Fruit fly (Drosophila melanogaster) whole organism, pupa: ENCODE data around the gene HP5.

Experiments used
- CG10348 ChIP-seq: fragments of 200-800 bp; sonication (Bioruptor generic); IDR thresholded peaks from 2 replicates; pipeline ENCODE4 v1.3.6; 2022; ENCODE audit warnings: missing biosample characterization, missing genetic modification characterization
- CG12605 ChIP-seq: fragments of 200-800 bp; sonication (Bioruptor generic); IDR thresholded peaks from 2 replicates; pipeline ENCODE4 v1.3.6; 2022; ENCODE audit warnings: missing biosample characterization, missing genetic modification characterization
- CG13204 ChIP-seq: fragments of 200-800 bp; sonication (Bioruptor generic); optimal IDR thresholded peaks from 2 replicates; lab custom pipeline; 2018; ENCODE audit warnings: missing biosample characterization, mild to moderate bottlenecking, missing genetic modification characterization, moderate library complexity
- CG14655 ChIP-seq: fragments of 200-800 bp; sonication (Bioruptor generic); optimal IDR thresholded peaks from 3 replicates; lab custom pipeline; 2017; ENCODE audit warnings: mild to moderate bottlenecking, missing biosample characterization, missing genetic modification reagents, missing genetic modification characterization
- CG15710 ChIP-seq: fragments of 200-800 bp; sonication (Bioruptor generic); optimal IDR thresholded peaks from 2 replicates; lab custom pipeline; 2018; ENCODE audit warnings: missing biosample characterization, mild to moderate bottlenecking, missing genetic modification characterization, moderate library complexity
- CG17806 ChIP-seq: fragments of 200-800 bp; sonication (Bioruptor generic); optimal IDR thresholded peaks from 2 replicates; lab custom pipeline; 2018; ENCODE audit warnings: missing biosample characterization, mild to moderate bottlenecking, missing genetic modification characterization, moderate library complexity
- CG32121 ChIP-seq: fragments of 200-800 bp; sonication (Bioruptor generic); IDR thresholded peaks from 2 replicates; pipeline ENCODE4 v1.3.6; 2022; ENCODE audit warnings: missing biosample characterization, missing genetic modification characterization
- CG34367 ChIP-seq: fragments of 200-800 bp; sonication (Bioruptor generic); optimal IDR thresholded peaks from 2 replicates; lab custom pipeline; 2018; ENCODE audit warnings: missing biosample characterization, mild to moderate bottlenecking, missing genetic modification characterization
- CG4496 ChIP-seq: fragments of 200-800 bp; sonication (Bioruptor generic); IDR thresholded peaks from 3 replicates; pipeline ENCODE4 v1.3.6; 2022; ENCODE audit warnings: missing biosample characterization, missing genetic modification characterization
- CG8159 ChIP-seq: fragments of 200-800 bp; sonication (Bioruptor generic); optimal IDR thresholded peaks from 3 replicates; lab custom pipeline; 2018; ENCODE audit warnings: missing biosample characterization, mild to moderate bottlenecking, missing genetic modification characterization, moderate library complexity
- CG8301 ChIP-seq: fragments of 200-800 bp; sonication (Bioruptor generic); optimal IDR thresholded peaks from 2 replicates; lab custom pipeline; 2018; ENCODE audit warnings: missing biosample characterization, mild to moderate bottlenecking, missing genetic modification characterization
- CG9948 ChIP-seq: fragments of 200-800 bp; sonication (Bioruptor generic); optimal IDR thresholded peaks from 2 replicates; lab custom pipeline; 2018; ENCODE audit warnings: missing biosample characterization, mild to moderate bottlenecking, missing genetic modification characterization, moderate library complexity
- D1 ChIP-seq: fragments of 200-800 bp; sonication (Bioruptor generic); optimal IDR thresholded peaks from 2 replicates; lab custom pipeline; 2018; ENCODE audit warnings: missing biosample characterization, mild to moderate bottlenecking, missing genetic modification characterization, moderate library complexity
- EcR ChIP-seq: fragments of 200-800 bp; sonication (Bioruptor generic); optimal IDR thresholded peaks from 3 replicates; lab custom pipeline; 2019; ENCODE audit warnings: missing biosample characterization, missing genetic modification characterization, mild to moderate bottlenecking, moderate library complexity, missing genetic modification reagents
- Ets98B ChIP-seq: fragments of 200-800 bp; sonication (Bioruptor generic); IDR thresholded peaks from 2 replicates; pipeline ENCODE4 v1.3.6; 2022; ENCODE audit warnings: missing biosample characterization, missing genetic modification characterization
- Pif1A ChIP-seq: fragments of 200-800 bp; sonication (Bioruptor generic); optimal IDR thresholded peaks from 3 replicates; lab custom pipeline; 2016; ENCODE audit warnings: missing biosample characterization, missing genetic modification characterization
- Pif1B ChIP-seq: fragments of 200-800 bp; sonication (Bioruptor generic); optimal IDR thresholded peaks from 3 replicates; lab custom pipeline; 2016; ENCODE audit warnings: missing biosample characterization, missing genetic modification characterization
- Snoo ChIP-seq: fragments of 200-800 bp; sonication (Bioruptor generic); optimal IDR thresholded peaks from 3 replicates; lab custom pipeline; 2017; ENCODE audit warnings: missing biosample characterization, mild to moderate bottlenecking, missing genetic modification characterization, inconsistent platforms
- fd96Ca ChIP-seq: fragments of 200-800 bp; sonication (Bioruptor generic); IDR thresholded peaks from 3 replicates; pipeline ENCODE4 v1.3.6; 2022; ENCODE audit warnings: missing biosample characterization, missing genetic modification characterization
- gl ChIP-seq: fragments of 200-800 bp; sonication (Bioruptor generic); optimal IDR thresholded peaks from 2 replicates; lab custom pipeline; 2018; ENCODE audit warnings: missing biosample characterization, mild to moderate bottlenecking, missing genetic modification characterization
- rn ChIP-seq: fragments of 200-800 bp; sonication (Bioruptor generic); IDR thresholded peaks from 2 replicates; pipeline ENCODE4 v1.3.6; 2022; ENCODE audit warnings: missing biosample characterization, missing genetic modification characterization

HP5 gene

DNA sequence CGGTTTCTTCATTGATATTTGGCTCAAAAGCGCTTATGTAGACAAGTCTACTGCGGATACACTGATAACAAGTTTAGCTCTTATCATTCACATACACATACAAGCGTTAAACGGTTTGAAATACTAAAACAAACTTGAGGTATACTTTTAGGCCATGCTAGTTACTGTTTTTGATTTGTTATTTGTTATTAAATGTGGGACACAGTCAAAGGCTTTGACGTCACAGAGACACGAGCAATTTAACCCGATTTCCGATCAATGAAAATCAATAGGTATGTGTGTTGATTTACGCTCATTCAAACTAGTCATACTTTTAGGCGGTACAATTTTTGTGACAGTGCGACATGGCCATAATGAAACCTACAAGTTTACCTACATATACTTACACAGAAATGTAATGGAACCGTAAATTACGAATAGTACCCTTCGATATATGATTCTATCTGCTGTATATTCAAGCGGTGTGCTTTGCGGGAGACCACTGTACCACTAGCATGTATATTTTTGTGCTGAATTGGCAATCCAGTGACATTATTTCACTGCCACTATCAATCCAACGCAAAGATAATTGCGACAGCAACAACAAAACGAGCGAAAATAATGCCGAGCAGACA, 7.7 kb upstream of the HP5 start:
- peak; percentile 94 for TF ChIP-seq fd96Ca
- TF ChIP-seq CG8301 (tag; lab: Kevin White, UChicago) = peak; percentile 68
- peak; percentile 87 for TF ChIP-seq CG12605 (GFP tag; lab: Robert Waterston, UW)
- TF ChIP-seq CG14655 (GFP tag; lab: Kevin White, UChicago) = peak; percentile 76
- peak; percentile 95 for TF ChIP-seq CG4496 (GFP tag; lab: Robert Waterston, UW)
- TF ChIP-seq rn (GFP tag; lab: Robert Waterston, UW) = 0 out of 2 replicates have a peak, but pooled peaks have one; percentile 45
- TF ChIP-seq Snoo (tag; lab: Kevin White, UChicago) = peak; percentile 76
- TF ChIP-seq CG8159 = peak; percentile 68
- TF ChIP-seq CG13204 = no peak
- no peak for TF ChIP-seq D1 (tag; lab: Kevin White, UChicago)
- peak; percentile 87 for TF ChIP-seq Ets98B (GFP tag; lab: Robert Waterston, UW)
- TF ChIP-seq CG34367 = peak; percentile 72
- TF ChIP-seq CG15710 (tag; lab: Kevin White, UChicago) = peak; percentile 69
- TF ChIP-seq EcR (GFP tag; lab: Kevin White, UChicago) = no peak
- peak; percentile 70; the same call in 1 of the 2 replicates for TF ChIP-seq CG10348 (GFP tag; lab: Robert Waterston, UW)
- peak; percentile 50 for TF ChIP-seq gl (tag; lab: Kevin White, UChicago)
- TF ChIP-seq CG17806 (tag; lab: Kevin White, UChicago) = peak; percentile 62
- TF ChIP-seq Pif1A (GFP tag; lab: Kevin White, UChicago) = peak; percentile 75
- TF ChIP-seq CG9948 (tag; lab: Kevin White, UChicago) = peak; percentile 66
- peak; percentile 89 for TF ChIP-seq CG32121 (GFP tag; lab: Robert Waterston, UW)
- peak; percentile 76 for TF ChIP-seq Pif1B (GFP tag; lab: Kevin White, UChicago)

DNA sequence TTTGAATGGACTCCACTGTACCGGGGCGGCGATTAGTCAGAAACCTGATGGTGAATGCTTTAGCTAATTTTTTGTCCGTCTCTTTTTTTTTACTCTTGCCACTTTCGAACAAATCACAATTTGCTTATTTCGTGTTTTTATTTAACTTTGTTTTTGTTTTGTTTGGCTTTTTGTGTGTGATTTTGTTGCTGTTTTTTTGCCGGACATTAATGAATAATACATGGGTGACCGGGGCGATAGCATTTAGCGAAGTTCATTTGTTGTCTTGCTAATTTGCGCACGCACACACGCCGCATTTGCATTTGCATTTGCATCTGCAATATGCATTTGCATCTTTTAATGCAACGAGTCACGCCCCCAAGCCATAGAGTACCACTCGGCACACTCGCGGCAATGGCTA, 5.9 kb upstream of the HP5 start:
- TF ChIP-seq Ets98B (GFP tag; lab: Robert Waterston, UW) (0 out of 2 replicates have a peak, but pooled peaks have one; percentile 27), CG17806 (tag; lab: Kevin White, UChicago) (no peak)

DNA sequence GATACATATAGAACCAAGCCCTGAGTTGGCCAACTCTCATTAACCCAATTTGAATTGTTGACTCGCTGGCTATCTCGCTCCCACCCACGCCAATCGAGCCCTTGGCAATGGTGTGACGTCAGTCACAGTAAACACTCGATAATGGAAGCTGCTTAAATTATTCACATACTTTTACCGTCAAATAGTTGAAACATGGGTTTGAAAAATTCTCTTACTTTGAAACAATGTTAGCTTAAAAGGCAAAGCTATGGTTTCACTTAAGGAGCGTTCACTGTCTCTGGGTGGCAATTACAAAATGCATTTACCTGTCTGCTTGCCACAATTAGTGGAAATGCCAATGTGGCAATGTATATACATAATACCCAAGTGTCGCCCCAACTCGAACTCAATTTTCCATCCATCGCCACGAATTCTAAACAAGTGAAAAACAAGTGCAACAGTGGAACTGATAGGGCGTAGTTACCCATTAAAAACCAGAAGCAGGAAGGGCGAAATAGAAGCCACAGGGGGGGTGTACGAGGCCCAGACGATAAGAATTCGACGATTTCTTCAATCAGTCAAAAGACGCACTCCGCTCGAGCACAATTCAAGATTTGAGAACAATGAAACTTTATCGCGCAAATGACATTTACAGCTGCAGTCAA, 5.0 kb upstream of the HP5 start:
- TF ChIP-seq D1 (tag; lab: Kevin White, UChicago) (no peak), Pif1B (GFP tag; lab: Kevin White, UChicago) (peak; percentile 12), CG8301 (tag; lab: Kevin White, UChicago) (peak; percentile 40), CG4496 (GFP tag; lab: Robert Waterston, UW) (peak; percentile 82), CG8159 (peak; percentile 38), gl (tag; lab: Kevin White, UChicago) (no peak), CG34367 (peak; percentile 24), CG13204 (no peak), Ets98B (GFP tag; lab: Robert Waterston, UW) (peak; percentile 63), CG9948 (tag; lab: Kevin White, UChicago) (peak; percentile 24), CG12605 (GFP tag; lab: Robert Waterston, UW) (peak; percentile 46; the same call in 1 of the 2 replicates), CG15710 (tag; lab: Kevin White, UChicago) (peak; percentile 51), rn (GFP tag; lab: Robert Waterston, UW) (no peak), CG14655 (GFP tag; lab: Kevin White, UChicago) (peak; percentile 51), Snoo (tag; lab: Kevin White, UChicago) (peak; percentile 75), CG17806 (tag; lab: Kevin White, UChicago) (peak; percentile 5), EcR (GFP tag; lab: Kevin White, UChicago) (no peak), CG10348 (GFP tag; lab: Robert Waterston, UW) (no peak), fd96Ca (peak; percentile 62; the same call in 2 of the 3 replicates), CG32121 (GFP tag; lab: Robert Waterston, UW) (peak; percentile 61; the same call in 1 of the 2 replicates), Pif1A (GFP tag; lab: Kevin White, UChicago) (peak; percentile 55)

DNA sequence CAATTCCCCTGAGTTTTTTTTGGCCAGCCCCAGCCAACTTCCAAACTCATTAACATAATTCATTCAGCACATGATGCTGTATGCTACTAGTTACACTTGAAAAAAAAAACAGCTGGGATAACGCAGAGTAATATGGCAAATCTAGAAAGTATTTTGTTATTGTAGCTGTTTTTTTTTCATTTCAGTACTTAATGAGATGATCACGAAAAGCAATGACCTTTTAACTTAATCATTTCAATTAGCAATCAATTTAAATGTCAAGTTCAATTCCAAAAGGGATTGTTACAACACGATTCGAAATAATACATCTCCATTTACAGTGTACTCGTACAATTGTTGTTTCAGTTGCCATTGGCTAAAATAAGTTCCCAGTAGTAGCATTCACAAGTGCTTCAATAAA, 4.2 kb upstream of the HP5 start:
- no peak for TF ChIP-seq D1 (tag; lab: Kevin White, UChicago)

DNA sequence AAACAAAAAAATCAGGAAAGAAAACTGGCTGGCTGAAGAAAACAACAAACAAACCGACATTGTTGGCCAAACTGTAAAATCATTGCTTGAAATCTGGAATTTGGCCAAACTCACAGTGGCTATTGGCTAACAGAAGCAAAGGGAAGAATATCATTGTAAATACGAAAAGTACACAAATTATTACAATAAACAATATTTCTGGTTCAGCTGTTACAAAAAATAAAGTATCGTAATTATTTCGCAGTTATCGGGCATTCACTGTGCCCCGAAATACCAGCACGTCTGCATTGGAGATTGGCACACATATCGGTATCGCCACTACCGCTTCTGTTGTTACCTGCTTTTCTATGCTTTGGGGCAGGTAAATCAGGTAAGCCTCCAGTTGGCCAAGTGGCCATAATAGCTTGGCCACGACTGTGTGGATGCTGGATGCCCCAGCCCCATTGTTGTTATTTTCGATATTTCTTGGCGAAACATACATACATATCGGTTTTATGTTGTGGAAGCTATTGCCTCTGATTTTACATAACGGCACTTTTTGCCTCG, 3.5 kb upstream of the HP5 start:
- no peak for TF ChIP-seq Pif1B (GFP tag; lab: Kevin White, UChicago)
- peak; percentile 78; the same call in 1 of the 2 replicates for TF ChIP-seq CG32121 (GFP tag; lab: Robert Waterston, UW)
- no peak for TF ChIP-seq EcR (GFP tag; lab: Kevin White, UChicago)
- TF ChIP-seq CG15710 (tag; lab: Kevin White, UChicago) = no peak
- TF ChIP-seq CG12605 (GFP tag; lab: Robert Waterston, UW) = 0 out of 2 replicates have a peak, but pooled peaks have one; percentile 13
- TF ChIP-seq CG9948 (tag; lab: Kevin White, UChicago) = no peak
- TF ChIP-seq CG10348 (GFP tag; lab: Robert Waterston, UW) = 0 out of 2 replicates have a peak, but pooled peaks have one; percentile 50
- TF ChIP-seq CG13204 = no peak
- peak; percentile 36 for TF ChIP-seq Pif1A (GFP tag; lab: Kevin White, UChicago)
- TF ChIP-seq CG17806 (tag; lab: Kevin White, UChicago) = no peak
- no peak for TF ChIP-seq CG34367
- no peak for TF ChIP-seq CG14655 (GFP tag; lab: Kevin White, UChicago)
- TF ChIP-seq CG4496 (GFP tag; lab: Robert Waterston, UW) = peak; percentile 81
- peak; percentile 84 for TF ChIP-seq Ets98B (GFP tag; lab: Robert Waterston, UW)
- TF ChIP-seq D1 (tag; lab: Kevin White, UChicago) = no peak
- peak; percentile 78 for TF ChIP-seq fd96Ca
- TF ChIP-seq Snoo (tag; lab: Kevin White, UChicago) = no peak
- TF ChIP-seq CG8159 = no peak
- peak; percentile 29 for TF ChIP-seq CG8301 (tag; lab: Kevin White, UChicago)
- TF ChIP-seq rn (GFP tag; lab: Robert Waterston, UW) = 0 out of 2 replicates have a peak, but pooled peaks have one; percentile 33
- no peak for TF ChIP-seq gl (tag; lab: Kevin White, UChicago)
